Worm (Caenorhabditis elegans) whole organism, L1 larva: ENCODE results near the gene F46B6.13.

Experiments used
- C04F5.9 ChIP-seq: sonication (generic microtip); optimal IDR thresholded peaks from 2 replicates; lab custom pipeline; 2016; ENCODE audit warnings: missing genetic modification characterization, missing compliant biosample characterization
- fkh-8 ChIP-seq: sonication (generic microtip); optimal IDR thresholded peaks from 2 replicates; lab custom pipeline; 2016; ENCODE audit warnings: mild to moderate bottlenecking, missing genetic modification characterization, missing compliant biosample characterization
- hpl-2 ChIP-seq: fragments of 150-350 bp; optimal IDR thresholded peaks from 2 replicates; lab custom pipeline; 2014; ENCODE audit warnings: missing biosample characterization, missing genetic modification reagents, missing genetic modification characterization
- mdl-1 ChIP-seq, 2 experiments: fragments of 150-350 bp; optimal IDR thresholded peaks; 2 replicates each; lab custom pipeline; 2014 to 2017; ENCODE audit warnings: missing biosample characterization in 2 of 2, missing genetic modification characterization in 2 of 2, inconsistent platforms in 1 of 2
- nhr-90 ChIP-seq: sonication (generic microtip); optimal IDR thresholded peaks from 2 replicates; lab custom pipeline; 2016; ENCODE audit warnings: mild to moderate bottlenecking, missing genetic modification characterization, missing compliant biosample characterization; ENCODE audit not compliant: poor library complexity
- tbx-2 ChIP-seq: sonication (generic microtip); optimal IDR thresholded peaks from 2 replicates; lab custom pipeline; 2016; ENCODE audit warnings: missing genetic modification characterization, missing compliant biosample characterization

- TF ChIP-seq hpl-2 (no peak), nhr-90 (tag; lab: Kevin White, UChicago) (no peak), fkh-8 (no peak), mdl-1 (tag; optimal IDR thresholded peaks at IDR 0.05; lab: Kevin White, UChicago) (no peak), C04F5.9 (no peak), tbx-2 (no peak)
Observed at ce11 chrV:9779418-9779817, 19.6 kb downstream of the F46B6.13 start, which contains the start of gene F46B6.4.
